Worm (Caenorhabditis elegans) whole organism, L4 larva: Measurements from ENCODE around the gene F54F7.14.
A peak's percentile ranks its signal among the peaks of the same experiment; 100 is the strongest.

Experiments used
- D1046.2 ChIP-seq: fragments of 200-800 bp; sonication (Bioruptor generic); IDR thresholded peaks from 2 replicates; pipeline ENCODE4 v1.3.6; 2022; ENCODE audit warnings: missing genetic modification characterization, missing compliant biosample characterization
- F37D6.2 ChIP-seq: sonication (generic microtip); optimal IDR thresholded peaks from 2 replicates; lab custom pipeline; 2016; ENCODE audit warnings: mild to moderate bottlenecking, missing genetic modification characterization, missing compliant biosample characterization
- F49E8.2 ChIP-seq: sonication (generic microtip); optimal IDR thresholded peaks from 2 replicates; lab custom pipeline; 2016; ENCODE audit warnings: missing compliant biosample characterization, mild to moderate bottlenecking, missing genetic modification characterization, borderline replicate concordance
- R02D3.7 ChIP-seq: fragments of 150-350 bp; sonication (generic microtip); optimal IDR thresholded peaks from 3 replicates; lab custom pipeline; 2014; ENCODE audit warnings: missing biosample characterization, missing genetic modification characterization
- Y105C5A.15 ChIP-seq: fragments of 200-800 bp; sonication (Bioruptor generic); IDR thresholded peaks from 2 replicates; pipeline ENCODE4 v1.3.6; 2022; ENCODE audit warnings: missing genetic modification characterization, missing compliant biosample characterization
- Y5F2A.4 ChIP-seq: fragments of 200-800 bp; sonication (Bioruptor generic); optimal IDR thresholded peaks from 2 replicates; lab custom pipeline; 2018; ENCODE audit warnings: mild to moderate bottlenecking, missing genetic modification characterization, missing compliant biosample characterization
- attf-4 ChIP-seq: sonication (generic microtip); optimal IDR thresholded peaks from 3 replicates; lab custom pipeline; 2017; ENCODE audit warnings: missing biosample characterization, missing genetic modification characterization
- ceh-20 ChIP-seq: fragments of 200-800 bp; sonication (Bioruptor generic); IDR thresholded peaks from 2 replicates; pipeline ENCODE4 v1.3.6; 2022; ENCODE audit warnings: missing genetic modification reagents, missing genetic modification characterization, missing compliant biosample characterization
- ceh-28 ChIP-seq: fragments of 150-350 bp; optimal IDR thresholded peaks from 2 replicates; lab custom pipeline; 2014; ENCODE audit warnings: missing biosample characterization, missing genetic modification reagents, missing genetic modification characterization
- ceh-44 ChIP-seq: fragments of 200-800 bp; sonication (Bioruptor generic); IDR thresholded peaks from 2 replicates; pipeline ENCODE4 v1.3.6; 2022; ENCODE audit warnings: missing genetic modification reagents, missing genetic modification characterization, missing compliant biosample characterization
- ces-1 ChIP-seq: fragments of 150-350 bp; sonication (generic microtip); optimal IDR thresholded peaks from 4 replicates; lab custom pipeline; 2014; ENCODE audit warnings: missing biosample characterization, missing genetic modification reagents, missing genetic modification characterization
- cey-2 ChIP-seq: sonication (generic microtip); optimal IDR thresholded peaks from 3 replicates; lab custom pipeline; 2017; ENCODE audit warnings: missing genetic modification characterization, mild to moderate bottlenecking, missing compliant biosample characterization, antibody characterized with exemption, borderline replicate concordance; ENCODE audit not compliant: insufficient read depth
- ctbp-1 ChIP-seq: fragments of 200-800 bp; sonication (Bioruptor generic); IDR thresholded peaks from 2 replicates; pipeline ENCODE4 v1.3.6; 2022; ENCODE audit warnings: missing genetic modification reagents, missing genetic modification characterization, missing compliant biosample characterization
- daf-12 ChIP-seq: fragments of 150-350 bp; optimal IDR thresholded peaks from 2 replicates; lab custom pipeline; 2014; ENCODE audit warnings: missing biosample characterization, missing genetic modification reagents, missing genetic modification characterization
- daf-16 ChIP-seq, 3 experiments: sonication (generic microtip); optimal IDR thresholded peaks; 2 replicates each; lab custom pipeline; 2016 to 2017; ENCODE audit warnings: missing genetic modification characterization in 3 of 3, missing genetic modification reagents in 3 of 3, mild to moderate bottlenecking in 2 of 3, missing compliant biosample characterization in 2 of 3, missing biosample characterization in 1 of 3, moderate library complexity in 1 of 3
- daf-19 ChIP-seq: fragments of 200-800 bp; sonication (Bioruptor generic); conservative IDR thresholded peaks from 2 replicates; pipeline ENCODE4 v1.3.6; 2022; ENCODE audit warnings: missing genetic modification characterization, missing compliant biosample characterization
- daf-8 ChIP-seq: fragments of 200-800 bp; sonication (Bioruptor generic); IDR thresholded peaks from 2 replicates; pipeline ENCODE4 v1.3.6; 2022; ENCODE audit warnings: missing genetic modification characterization, missing compliant biosample characterization
- dmd-8 ChIP-seq: fragments of 200-800 bp; sonication (Bioruptor generic); IDR thresholded peaks from 2 replicates; pipeline ENCODE4 v1.3.6; 2022; ENCODE audit warnings: missing genetic modification characterization, missing compliant biosample characterization
- dmd-9 ChIP-seq: fragments of 200-800 bp; sonication (Bioruptor generic); IDR thresholded peaks from 2 replicates; pipeline ENCODE4 v1.3.6; 2022; ENCODE audit warnings: missing genetic modification reagents, missing genetic modification characterization, missing compliant biosample characterization
- egl-27 ChIP-seq: sonication (generic microtip); optimal IDR thresholded peaks from 3 replicates; lab custom pipeline; 2017; ENCODE audit warnings: missing biosample characterization, missing genetic modification reagents, missing genetic modification characterization
- egl-43 ChIP-seq: fragments of 200-800 bp; sonication (Bioruptor generic); IDR thresholded peaks from 2 replicates; pipeline ENCODE4 v1.3.6; 2022; ENCODE audit warnings: missing genetic modification reagents, missing genetic modification characterization, missing compliant biosample characterization
- fkh-10 ChIP-seq: fragments of 150-350 bp; optimal IDR thresholded peaks from 2 replicates; lab custom pipeline; 2014; ENCODE audit warnings: missing biosample characterization, missing genetic modification reagents, missing genetic modification characterization
- fos-1 ChIP-seq: fragments of 150-350 bp; optimal IDR thresholded peaks from 2 replicates; lab custom pipeline; 2014; ENCODE audit warnings: missing biosample characterization, missing genetic modification characterization
- gei-8 ChIP-seq: fragments of 200-800 bp; sonication (Bioruptor generic); optimal IDR thresholded peaks from 2 replicates; lab custom pipeline; 2018; ENCODE audit warnings: mild to moderate bottlenecking, missing genetic modification characterization, missing compliant biosample characterization
- hlh-11 ChIP-seq: fragments of 200-800 bp; sonication (Bioruptor generic); optimal IDR thresholded peaks from 2 replicates; lab custom pipeline; 2018; ENCODE audit warnings: mild to moderate bottlenecking, missing genetic modification characterization, missing compliant biosample characterization
- lin-29 ChIP-seq: fragments of 200-800 bp; sonication (Bioruptor generic); IDR thresholded peaks from 2 replicates; pipeline ENCODE4 v1.3.6; 2022; ENCODE audit warnings: missing genetic modification reagents, missing genetic modification characterization, missing compliant biosample characterization
- mep-1 ChIP-seq: fragments of 150-350 bp; sonication (generic microtip); optimal IDR thresholded peaks from 3 replicates; lab custom pipeline; 2014; ENCODE audit warnings: missing biosample characterization, missing genetic modification characterization
- mes-2 ChIP-seq: sonication (generic microtip); optimal IDR thresholded peaks from 2 replicates; lab custom pipeline; 2016; ENCODE audit warnings: missing genotype, mild to moderate bottlenecking, missing genetic modification characterization, missing compliant biosample characterization; ENCODE audit not compliant: poor library complexity, severe bottlenecking
- nhr-10 ChIP-seq: fragments of 150-350 bp; optimal IDR thresholded peaks from 2 replicates; lab custom pipeline; 2014; ENCODE audit warnings: missing biosample characterization, missing genetic modification characterization
- nhr-28 ChIP-seq: fragments of 150-350 bp; optimal IDR thresholded peaks from 2 replicates; lab custom pipeline; 2014; ENCODE audit warnings: missing biosample characterization, missing genetic modification characterization
- nhr-48 ChIP-seq: sonication (generic microtip); optimal IDR thresholded peaks from 2 replicates; lab custom pipeline; 2016; ENCODE audit warnings: mild to moderate bottlenecking, missing genetic modification characterization, missing compliant biosample characterization
- nhr-6 ChIP-seq: fragments of 150-350 bp; optimal IDR thresholded peaks from 2 replicates; lab custom pipeline; 2014; ENCODE audit warnings: missing biosample characterization, missing genetic modification characterization
- nhr-76 ChIP-seq: fragments of 150-350 bp; optimal IDR thresholded peaks from 2 replicates; lab custom pipeline; 2014; ENCODE audit warnings: missing biosample characterization, missing genetic modification characterization
- saeg-2 ChIP-seq: fragments of 200-800 bp; sonication (Bioruptor generic); IDR thresholded peaks from 2 replicates; pipeline ENCODE4 v1.3.6; 2022; ENCODE audit warnings: missing genetic modification reagents, missing genetic modification characterization, missing compliant biosample characterization
- set-16 ChIP-seq: fragments of 200-800 bp; sonication (Bioruptor generic); IDR thresholded peaks from 2 replicates; pipeline ENCODE4 v1.3.6; 2022; ENCODE audit warnings: missing genetic modification reagents, missing genetic modification characterization, missing compliant biosample characterization
- snpc-4 ChIP-seq: fragments of 150-350 bp; optimal IDR thresholded peaks from 2 replicates; lab custom pipeline; 2014; ENCODE audit warnings: missing biosample characterization, missing genetic modification characterization
- spr-1 ChIP-seq: sonication (generic microtip); optimal IDR thresholded peaks from 2 replicates; lab custom pipeline; 2016; ENCODE audit warnings: mild to moderate bottlenecking, missing genetic modification characterization, missing compliant biosample characterization
- spr-3 ChIP-seq: fragments of 200-800 bp; sonication (Bioruptor generic); optimal IDR thresholded peaks from 2 replicates; lab custom pipeline; 2018; ENCODE audit warnings: mild to moderate bottlenecking, missing genetic modification characterization, missing compliant biosample characterization
- unc-130 ChIP-seq: sonication (generic microtip); optimal IDR thresholded peaks from 2 replicates; lab custom pipeline; 2016; ENCODE audit warnings: missing genetic modification reagents, missing genetic modification characterization, missing compliant biosample characterization
- unc-62 ChIP-seq, 3 experiments: fragments of 150-350 bp in 1 of 3; sonication (generic microtip); optimal IDR thresholded peaks in 2 of 3; peaks in 1 of 3; 1 replicate in 1 of 3; 2 replicates in 2 of 3; lab custom pipeline; 2014 to 2017; ENCODE audit warnings: missing biosample characterization in 3 of 3, missing genetic modification characterization in 3 of 3, missing genetic modification reagents in 3 of 3, missing genotype in 1 of 3
- vab-7 ChIP-seq: fragments of 200-800 bp; sonication (Bioruptor generic); IDR thresholded peaks from 2 replicates; pipeline ENCODE4 v1.3.6; 2022; ENCODE audit warnings: missing genetic modification reagents, missing genetic modification characterization, missing compliant biosample characterization
- zfp-2 ChIP-seq: sonication (generic microtip); optimal IDR thresholded peaks from 2 replicates; lab custom pipeline; 2016; ENCODE audit warnings: mild to moderate bottlenecking, missing genetic modification characterization, missing compliant biosample characterization
- zfp-3 ChIP-seq: fragments of 200-800 bp; sonication (Bioruptor generic); conservative IDR thresholded peaks from 2 replicates; pipeline ENCODE4 v1.3.6; 2022; ENCODE audit warnings: missing genetic modification reagents, missing genetic modification characterization, missing compliant biosample characterization
- zip-11 ChIP-seq: fragments of 200-800 bp; sonication (Bioruptor generic); IDR thresholded peaks from 2 replicates; pipeline ENCODE4 v1.3.6; 2022; ENCODE audit warnings: missing genetic modification characterization, missing compliant biosample characterization
- zip-2 ChIP-seq: fragments of 150-350 bp; optimal IDR thresholded peaks from 2 replicates; lab custom pipeline; 2014; ENCODE audit warnings: missing biosample characterization, missing genetic modification characterization
- ztf-11 ChIP-seq: fragments of 150-350 bp; optimal IDR thresholded peaks from 2 replicates; lab custom pipeline; 2014; ENCODE audit warnings: missing biosample characterization, missing genetic modification characterization

The F54F7.14 gene

DNA sequence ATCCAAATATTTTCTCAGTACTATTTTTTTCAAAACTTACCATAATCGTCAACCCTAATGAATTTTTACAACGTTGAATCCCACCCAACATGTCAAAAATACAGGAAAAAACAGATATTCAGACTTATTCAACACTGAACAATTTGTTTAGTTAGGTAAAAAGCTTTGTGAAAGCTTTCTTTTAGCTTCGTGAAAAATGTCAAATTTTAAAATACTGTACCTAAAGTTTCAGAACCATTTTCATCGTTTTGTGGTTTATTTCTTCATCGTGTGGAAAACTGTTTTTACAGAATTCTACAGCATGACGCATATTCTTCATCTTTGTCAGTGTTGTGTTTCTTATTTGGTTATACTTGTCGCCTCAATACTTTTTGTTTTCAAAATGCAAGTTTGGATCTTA lies at the start of gene F54F7.14:
TSS of gene F54F7.14 (plus strand) at position 301 of the 400 bp plus-strand sequence.
- TF ChIP-seq nhr-76 (no peak), unc-130 (GFP tag; lab: Kevin White, UChicago) (no peak), egl-43 (GFP tag; lab: Robert Waterston, UW) (no peak), ceh-44 (GFP tag; lab: Robert Waterston, UW) (no peak), daf-16 (GFP tag; optimal IDR thresholded peaks at IDR 0.05; lab: Kevin White, UChicago) (no peak), daf-16 (tag; optimal IDR thresholded peaks at IDR 0.05; lab: Kevin White, UChicago) (no peak), vab-7 (GFP tag; lab: Robert Waterston, UW) (no peak), fkh-10 (GFP tag; lab: Kevin White, UChicago) (no peak), Y105C5A.15 (GFP tag; lab: Robert Waterston, UW) (no peak), gei-8 (GFP tag; lab: Kevin White, UChicago) (no peak), daf-19 (GFP tag; lab: Robert Waterston, UW) (no peak), zfp-2 (no peak), F49E8.2 (tag; lab: Kevin White, UChicago) (no peak), dmd-8 (GFP tag; lab: Robert Waterston, UW) (no peak), nhr-48 (tag; lab: Kevin White, UChicago) (no peak), R02D3.7 (tag; lab: Kevin White, UChicago) (no peak), fos-1 (tag; lab: Kevin White, UChicago) (no peak), ceh-28 (tag; lab: Kevin White, UChicago) (no peak), F37D6.2 (tag; lab: Kevin White, UChicago) (no peak), D1046.2 (GFP tag; lab: Robert Waterston, UW) (no peak), nhr-10 (tag; lab: Kevin White, UChicago) (no peak)
- TF ChIP-seq, all 104 proteins: peak for 0

DNA sequence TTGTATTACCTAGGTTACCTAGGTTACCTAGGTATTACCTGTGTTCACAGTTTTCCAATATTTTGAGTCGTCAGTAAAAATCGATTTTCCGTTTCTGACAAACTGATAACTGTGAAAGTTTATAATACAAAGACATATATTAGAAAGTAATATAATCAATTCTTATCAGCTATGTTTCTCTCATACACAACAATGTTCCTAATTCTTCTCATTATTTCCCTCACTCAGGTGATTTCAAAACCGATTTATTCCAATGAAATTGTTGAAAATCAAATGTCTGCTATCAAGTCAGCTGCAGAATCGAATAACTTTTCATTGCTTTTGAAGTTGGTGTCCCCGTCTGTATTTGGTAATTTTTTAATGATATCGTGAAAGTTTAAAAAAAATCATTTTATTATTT lies 46.6 kb upstream of the F54F7.14 start, which contains the start of gene C34E11.4:
TSS of gene C34E11.4 (plus strand) at position 154 of the 400 bp plus-strand sequence.
- no peak for TF ChIP-seq Y5F2A.4 (GFP tag; lab: Kevin White, UChicago)
- TF ChIP-seq daf-12 (tag; lab: Kevin White, UChicago), result no peak
- TF ChIP-seq ceh-20 (GFP tag; lab: Robert Waterston, UW), result no peak
- TF ChIP-seq egl-27 (tag; lab: Kevin White, UChicago), result no peak
- no peak for TF ChIP-seq vab-7 (GFP tag; lab: Robert Waterston, UW)
- no peak for TF ChIP-seq hlh-11 (tag; lab: Kevin White, UChicago)
- TF ChIP-seq daf-16 (GFP tag; optimal IDR thresholded peaks at IDR 0.05; lab: Kevin White, UChicago), result no peak
- TF ChIP-seq daf-16 (tag; optimal IDR thresholded peaks at IDR 0.05; lab: Kevin White, UChicago), result peak; percentile 55
- TF ChIP-seq nhr-6 (tag; lab: Kevin White, UChicago), result no peak
- no peak for TF ChIP-seq dmd-9 (GFP tag; lab: Robert Waterston, UW)
- TF ChIP-seq zip-2 (tag; lab: Kevin White, UChicago), result no peak
- no peak for TF ChIP-seq lin-29 (GFP tag; lab: Robert Waterston, UW)
- TF ChIP-seq nhr-28 (tag; lab: Kevin White, UChicago), result peak; percentile 6

DNA sequence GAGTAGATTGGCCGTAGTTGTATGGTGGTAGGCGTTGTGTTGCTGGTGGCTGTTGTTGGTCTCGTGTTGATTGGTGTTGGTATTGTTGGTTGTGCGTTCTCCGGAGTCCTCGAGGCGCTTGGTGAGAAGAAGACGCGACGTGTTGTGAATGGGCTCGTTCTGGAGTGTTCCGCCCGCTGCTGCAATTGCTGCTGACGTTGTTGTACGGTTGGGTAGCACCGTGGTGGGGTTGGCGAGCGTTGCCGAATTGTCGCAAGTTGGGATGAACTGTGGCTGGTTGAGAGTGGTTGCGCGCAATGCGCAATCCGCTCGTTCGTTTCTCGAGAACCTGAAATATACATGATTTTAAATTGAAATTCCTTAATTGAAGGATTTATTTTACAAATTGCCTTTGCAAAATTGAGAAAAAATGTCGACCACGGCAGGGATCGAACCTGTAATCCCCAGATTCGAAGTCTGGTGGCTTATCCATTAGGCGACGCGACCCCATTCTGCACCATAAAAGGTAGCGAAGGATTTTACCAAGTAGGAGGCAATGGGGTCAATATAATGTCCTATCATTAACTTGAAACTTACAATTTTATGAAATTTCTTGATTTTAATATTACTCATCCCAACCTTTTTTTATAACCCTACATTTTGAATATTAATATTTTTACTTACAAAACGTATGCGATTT lies 44.4 kb upstream of the F54F7.14 start:
- TF ChIP-seq mes-2 (tag; lab: Kevin White, UChicago) (no peak), set-16 (peak; percentile 53), unc-62 (GFP tag; optimal IDR thresholded peaks at IDR 0.05 in 1 of 2; lab: Kevin White, UChicago) (peak in 1 of 2 experiments; percentile 79), unc-62 (tag; optimal IDR thresholded peaks at IDR 0.05; lab: Kevin White, UChicago) (no peak), R02D3.7 (tag; lab: Kevin White, UChicago) (no peak), ces-1 (GFP tag; lab: Kevin White, UChicago) (no peak), gei-8 (GFP tag; lab: Kevin White, UChicago) (no peak), cey-2 (no peak), snpc-4 (tag; lab: Kevin White, UChicago) (no peak), spr-1 (tag; lab: Kevin White, UChicago) (no peak), zip-11 (GFP tag; lab: Robert Waterston, UW) (no peak), fkh-10 (GFP tag; lab: Kevin White, UChicago) (no peak), spr-3 (no peak), ztf-11 (tag; lab: Kevin White, UChicago) (no peak), saeg-2 (GFP tag; lab: Robert Waterston, UW) (no peak), mep-1 (tag; lab: Kevin White, UChicago) (no peak), daf-8 (GFP tag; lab: Robert Waterston, UW) (no peak), attf-4 (tag; lab: Kevin White, UChicago) (no peak), ctbp-1 (GFP tag; lab: Robert Waterston, UW) (no peak), zfp-3 (GFP tag; lab: Robert Waterston, UW) (no peak)
